Fruit fly (Drosophila melanogaster): Measurements from ENCODE around the gene Klp68D.

Klp68D gene

dm6 chr3L:11789773-11790172, 5.6 kb upstream of the Klp68D start, which contains the start of gene Pi3K68D:
Gene Pi3K68D (minus strand): TSS chr3L:11790013.
- no peak for TF ChIP-seq Pif1A (GFP tag; optimal IDR thresholded peaks at IDR 0.05)
- no peak for TF ChIP-seq CG34367 (tag; optimal IDR thresholded peaks at IDR 0.05)
- TF ChIP-seq gl (tag; optimal IDR thresholded peaks at IDR 0.05) = no peak
- no peak for TF ChIP-seq EcR (GFP tag; optimal IDR thresholded peaks at IDR 0.05)
- TF ChIP-seq CG17806 (tag; optimal IDR thresholded peaks at IDR 0.05) = peak; percentile 19

dm6 chr3L:11793233-11793800, 2.1 kb upstream of the Klp68D start, which contains the start of the genes twy and CG10907:
Gene twy (minus strand): TSS chr3L:11793283.
Gene CG10907 (plus strand): TSS chr3L:11793514.
- TF ChIP-seq CG13204 (GFP tag; optimal IDR thresholded peaks at IDR 0.05) = no peak
- TF ChIP-seq fd96Ca (GFP tag; IDR thresholded peaks at IDR 0.05) = no peak
- no peak for TF ChIP-seq Pif1A (GFP tag; optimal IDR thresholded peaks at IDR 0.05)
- no peak for TF ChIP-seq Ets98B (GFP tag; IDR thresholded peaks at IDR 0.05)
- TF ChIP-seq CG15710 (tag; optimal IDR thresholded peaks at IDR 0.05) = no peak
- TF ChIP-seq CG9948 (tag; optimal IDR thresholded peaks at IDR 0.05) = no peak
- TF ChIP-seq CG8301 (tag; optimal IDR thresholded peaks at IDR 0.05) = no peak
- TF ChIP-seq gl (tag; optimal IDR thresholded peaks at IDR 0.05) = no peak
- no peak for TF ChIP-seq rn (GFP tag; IDR thresholded peaks at IDR 0.05)
- no peak for TF ChIP-seq CG4496 (GFP tag; IDR thresholded peaks at IDR 0.05)
- no peak for TF ChIP-seq CG8159 (tag; optimal IDR thresholded peaks at IDR 0.05)
- no peak for TF ChIP-seq CG10348 (GFP tag; IDR thresholded peaks at IDR 0.05)

- TF ChIP-seq CG32121 (GFP tag; IDR thresholded peaks at IDR 0.05) (no peak), fd96Ca (GFP tag; IDR thresholded peaks at IDR 0.05) (no peak), Pif1A (GFP tag; optimal IDR thresholded peaks at IDR 0.05) (no peak), CG14655 (GFP tag; optimal IDR thresholded peaks at IDR 0.05) (no peak)
These were observed 5.3 kb downstream of the Klp68D start, which contains the start of gene Gcat for dm6 chr3L:11800761-11801160. Gene Gcat (minus strand): TSS chr3L:11800861.

dm6 chr3L:11801622-11802021, 6.2 kb downstream of the Klp68D start:
- TF ChIP-seq Pif1B (GFP tag; optimal IDR thresholded peaks at IDR 0.05) = no peak
- TF ChIP-seq CG8159 (tag; optimal IDR thresholded peaks at IDR 0.05) = no peak
- TF ChIP-seq CG4496 (GFP tag; IDR thresholded peaks at IDR 0.05) = no peak
- TF ChIP-seq CG12605 (GFP tag; IDR thresholded peaks at IDR 0.05) = no peak
- no peak for TF ChIP-seq CG32121 (GFP tag; IDR thresholded peaks at IDR 0.05)

- TF ChIP-seq CG8301 (tag; optimal IDR thresholded peaks at IDR 0.05) (no peak), Pif1A (GFP tag; optimal IDR thresholded peaks at IDR 0.05) (no peak), CG4496 (GFP tag; IDR thresholded peaks at IDR 0.05) (no peak), CG8159 (tag; optimal IDR thresholded peaks at IDR 0.05) (no peak), CG34367 (tag; optimal IDR thresholded peaks at IDR 0.05) (no peak), CG13204 (GFP tag; optimal IDR thresholded peaks at IDR 0.05) (no peak), rn (GFP tag; IDR thresholded peaks at IDR 0.05) (no peak), Ets98B (GFP tag; IDR thresholded peaks at IDR 0.05) (no peak), CG15710 (tag; optimal IDR thresholded peaks at IDR 0.05) (no peak), Pif1B (GFP tag; optimal IDR thresholded peaks at IDR 0.05) (no peak), fd96Ca (GFP tag; IDR thresholded peaks at IDR 0.05) (no peak), CG9948 (tag; optimal IDR thresholded peaks at IDR 0.05) (no peak), gl (tag; optimal IDR thresholded peaks at IDR 0.05) (no peak), CG14655 (GFP tag; optimal IDR thresholded peaks at IDR 0.05) (no peak), CG10348 (GFP tag; IDR thresholded peaks at IDR 0.05) (no peak), D1 (tag; optimal IDR thresholded peaks at IDR 0.05) (no peak), CG17806 (tag; optimal IDR thresholded peaks at IDR 0.05) (no peak), EcR (GFP tag; optimal IDR thresholded peaks at IDR 0.05) (no peak), Snoo (tag; optimal IDR thresholded peaks at IDR 0.05) (no peak)
These were observed 19.2 kb downstream of the Klp68D start, which contains the start of gene Cubn2 for dm6 chr3L:11814655-11815054. Gene Cubn2 (minus strand): TSS chr3L:11814755.

- TF ChIP-seq CG10348 (GFP tag; IDR thresholded peaks at IDR 0.05) (no peak), CG32121 (GFP tag; IDR thresholded peaks at IDR 0.05) (no peak)
These were observed 19.9 kb downstream of the Klp68D start, which contains the start of gene CG14130 for dm6 chr3L:11815220-11815797. Gene CG14130 (plus strand): TSS chr3L:11815444.

- TF ChIP-seq EcR (GFP tag; optimal IDR thresholded peaks at IDR 0.05) = no peak
- TF ChIP-seq Ets98B (GFP tag; IDR thresholded peaks at IDR 0.05) = no peak
- TF ChIP-seq Pif1A (GFP tag; optimal IDR thresholded peaks at IDR 0.05) = no peak
- TF ChIP-seq rn (GFP tag; IDR thresholded peaks at IDR 0.05) = no peak
- TF ChIP-seq Pif1B (GFP tag; optimal IDR thresholded peaks at IDR 0.05) = no peak
- TF ChIP-seq CG4496 (GFP tag; IDR thresholded peaks at IDR 0.05) = no peak
- TF ChIP-seq CG9948 (tag; optimal IDR thresholded peaks at IDR 0.05) = no peak
- no peak for TF ChIP-seq CG15710 (tag; optimal IDR thresholded peaks at IDR 0.05)
- no peak for TF ChIP-seq CG34367 (tag; optimal IDR thresholded peaks at IDR 0.05)
- no peak for TF ChIP-seq Snoo (tag; optimal IDR thresholded peaks at IDR 0.05)
- no peak for TF ChIP-seq CG17806 (tag; optimal IDR thresholded peaks at IDR 0.05)
- no peak for TF ChIP-seq CG8301 (tag; optimal IDR thresholded peaks at IDR 0.05)
- no peak for TF ChIP-seq CG13204 (GFP tag; optimal IDR thresholded peaks at IDR 0.05)
- no peak for TF ChIP-seq fd96Ca (GFP tag; IDR thresholded peaks at IDR 0.05)
- no peak for TF ChIP-seq CG14655 (GFP tag; optimal IDR thresholded peaks at IDR 0.05)
- TF ChIP-seq CG32121 (GFP tag; IDR thresholded peaks at IDR 0.05) = no peak
- TF ChIP-seq CG12605 (GFP tag; IDR thresholded peaks at IDR 0.05) = no peak
- TF ChIP-seq CG8159 (tag; optimal IDR thresholded peaks at IDR 0.05) = no peak
These were observed 21.2 kb downstream of the Klp68D start for dm6 chr3L:11816641-11817040.
